Worm (Caenorhabditis elegans) whole organism, L4 larva: ENCODE measurements around the gene sahd-1.

Source experiments
- ceh-20 ChIP-seq: fragments of 200-800 bp; sonication (Bioruptor generic); IDR thresholded peaks from 2 replicates; pipeline ENCODE4 v1.3.6; 2022; ENCODE audit warnings: missing genetic modification reagents, missing genetic modification characterization, missing compliant biosample characterization
- ces-1 ChIP-seq: fragments of 150-350 bp; sonication (generic microtip); optimal IDR thresholded peaks from 4 replicates; lab custom pipeline; 2014; ENCODE audit warnings: missing biosample characterization, missing genetic modification reagents, missing genetic modification characterization
- dmd-9 ChIP-seq: fragments of 200-800 bp; sonication (Bioruptor generic); IDR thresholded peaks from 2 replicates; pipeline ENCODE4 v1.3.6; 2022; ENCODE audit warnings: missing genetic modification reagents, missing genetic modification characterization, missing compliant biosample characterization
- lin-13 ChIP-seq: fragments of 150-350 bp; optimal IDR thresholded peaks from 2 replicates; lab custom pipeline; 2014; ENCODE audit warnings: missing biosample characterization, missing genetic modification reagents, missing genetic modification characterization
- nhr-10 ChIP-seq: fragments of 150-350 bp; optimal IDR thresholded peaks from 2 replicates; lab custom pipeline; 2014; ENCODE audit warnings: missing biosample characterization, missing genetic modification characterization
- nhr-11 ChIP-seq: fragments of 150-350 bp; optimal IDR thresholded peaks from 2 replicates; lab custom pipeline; 2014; ENCODE audit warnings: missing biosample characterization, missing genetic modification characterization
- nhr-28 ChIP-seq: fragments of 150-350 bp; optimal IDR thresholded peaks from 2 replicates; lab custom pipeline; 2014; ENCODE audit warnings: missing biosample characterization, missing genetic modification characterization
- nhr-6 ChIP-seq: fragments of 150-350 bp; optimal IDR thresholded peaks from 2 replicates; lab custom pipeline; 2014; ENCODE audit warnings: missing biosample characterization, missing genetic modification characterization
- nhr-76 ChIP-seq: fragments of 150-350 bp; optimal IDR thresholded peaks from 2 replicates; lab custom pipeline; 2014; ENCODE audit warnings: missing biosample characterization, missing genetic modification characterization
- skn-1 ChIP-seq: fragments of 150-350 bp; optimal IDR thresholded peaks from 2 replicates; lab custom pipeline; 2014; ENCODE audit warnings: missing biosample characterization, missing genetic modification characterization
- zag-1 ChIP-seq: fragments of 150-350 bp; optimal IDR thresholded peaks from 2 replicates; lab custom pipeline; 2014; ENCODE audit warnings: missing biosample characterization, missing genetic modification characterization
- zip-11 ChIP-seq: fragments of 200-800 bp; sonication (Bioruptor generic); IDR thresholded peaks from 2 replicates; pipeline ENCODE4 v1.3.6; 2022; ENCODE audit warnings: missing genetic modification characterization, missing compliant biosample characterization
- ztf-11 ChIP-seq: fragments of 150-350 bp; optimal IDR thresholded peaks from 2 replicates; lab custom pipeline; 2014; ENCODE audit warnings: missing biosample characterization, missing genetic modification characterization

DNA sequence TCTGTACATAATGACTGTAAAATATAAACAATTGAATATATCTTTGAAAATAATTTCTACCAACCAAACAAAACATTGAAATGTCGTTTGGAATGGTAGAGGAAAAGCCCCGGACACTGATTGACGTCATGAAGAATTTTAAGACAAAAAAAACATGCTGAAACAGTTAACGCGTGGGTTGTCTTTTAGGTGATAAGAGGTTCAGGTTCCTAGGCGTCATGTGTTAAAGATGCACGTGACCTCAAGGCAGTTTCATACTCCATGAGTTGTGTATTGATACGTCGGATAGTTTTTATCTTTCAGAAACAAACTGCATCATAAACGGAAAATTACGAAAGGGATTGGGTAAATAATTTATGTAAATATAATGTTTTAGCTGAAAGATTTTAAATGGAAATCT is 42.4 kb upstream of the sahd-1 start:
- TF ChIP-seq nhr-76 (tag; lab: Kevin White, UChicago) (no peak), zip-11 (GFP tag; lab: Robert Waterston, UW) (no peak), ceh-20 (no peak), lin-13 (GFP tag; lab: Kevin White, UChicago) (no peak), nhr-28 (tag; lab: Kevin White, UChicago) (peak; percentile 6), nhr-10 (tag; lab: Kevin White, UChicago) (no peak), skn-1 (no peak), nhr-11 (no peak), nhr-6 (tag; lab: Kevin White, UChicago) (no peak), ztf-11 (tag; lab: Kevin White, UChicago) (no peak), zag-1 (tag; lab: Kevin White, UChicago) (no peak), ces-1 (GFP tag; lab: Kevin White, UChicago) (no peak), dmd-9 (GFP tag; lab: Robert Waterston, UW) (no peak)
